Fruit fly (Drosophila melanogaster) whole organism: ENCODE data around the gene MESR6.

Experiments
- CG8478 ChIP-seq: fragments of >200 bp; optimal IDR thresholded peaks from 2 replicates; lab custom pipeline; 2018; ENCODE audit warnings: inconsistent platforms
- Dll ChIP-seq: fragments of >200 bp; optimal IDR thresholded peaks from 2 replicates; lab custom pipeline; 2017
- EcR ChIP-seq, 2 experiments: fragments of >200 bp; optimal IDR thresholded peaks; 2 replicates each; lab custom pipeline; 2017; ENCODE audit warnings: missing biosample characterization in 2 of 2, missing genetic modification characterization in 2 of 2, missing genetic modification reagents in 2 of 2
- pan ChIP-seq: fragments of >200 bp; optimal IDR thresholded peaks from 2 replicates; lab custom pipeline; 2017
- psq ChIP-seq: fragments of >200 bp; optimal IDR thresholded peaks from 2 replicates; lab custom pipeline; 2017
- usp ChIP-seq: fragments of >200 bp; optimal IDR thresholded peaks from 2 replicates; lab custom pipeline; 2017; ENCODE audit warnings: missing biosample characterization, missing genetic modification characterization, mixed read lengths

The MESR6 gene

dm6 chr3L:19054266-19054665 lies 38.2 kb upstream of the MESR6 start:
- no peak for TF ChIP-seq psq (lab: Kevin White, UChicago)

DNA sequence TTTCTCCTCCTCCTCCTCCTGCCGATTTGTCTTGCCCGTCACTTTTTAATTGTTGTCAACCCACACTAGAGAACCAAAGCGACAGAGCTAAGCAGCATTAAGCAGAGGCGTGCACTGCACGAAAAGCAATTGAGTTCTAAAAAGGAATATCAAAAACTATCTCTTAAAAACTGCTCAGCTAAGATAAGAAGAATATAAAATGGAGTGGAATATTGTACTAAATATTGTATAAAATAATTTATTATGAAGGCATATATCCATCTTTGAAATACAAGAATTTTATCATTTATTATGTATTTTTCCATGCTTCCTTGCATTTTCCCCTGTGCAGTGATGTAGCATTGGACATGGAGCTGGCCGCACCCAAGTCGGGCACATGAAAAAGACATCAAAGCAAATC lies 37.4 kb upstream of the MESR6 start:
- TF ChIP-seq CG8478 (lab: Kevin White, UChicago): no peak
- no peak for TF ChIP-seq EcR (GFP tag; optimal IDR thresholded peaks at IDR 0.05; lab: Kevin White, UChicago)
- no peak for TF ChIP-seq Dll (lab: Kevin White, UChicago)
- TF ChIP-seq psq (lab: Kevin White, UChicago): no peak
- TF ChIP-seq pan (lab: Kevin White, UChicago): no peak
- no peak for TF ChIP-seq usp (GFP tag; lab: Kevin White, UChicago)

DNA sequence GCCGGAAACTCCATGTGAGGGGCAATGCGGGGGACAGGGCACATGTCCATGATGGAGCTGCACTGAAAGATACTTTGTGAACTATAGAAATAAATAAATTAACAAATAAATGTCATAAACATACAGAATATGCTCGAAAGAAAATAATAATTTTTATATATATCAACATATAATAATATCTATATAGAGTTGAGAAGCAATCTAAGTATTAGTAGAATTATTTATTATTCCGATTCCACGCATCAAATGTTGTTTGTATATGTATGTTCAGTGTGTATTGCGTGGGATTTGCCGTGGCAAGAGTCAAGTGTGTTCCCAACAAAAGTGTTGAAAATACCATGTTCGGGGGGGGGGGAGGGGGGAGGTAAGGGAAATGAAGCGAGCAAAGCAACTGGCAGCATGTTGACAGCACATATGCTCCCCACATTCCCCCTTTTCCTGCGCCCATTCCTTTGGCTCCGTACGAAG lies 35.6 kb upstream of the MESR6 start:
- TF ChIP-seq EcR (GFP tag; optimal IDR thresholded peaks at IDR 0.05; lab: Kevin White, UChicago) (no peak), psq (lab: Kevin White, UChicago) (no peak), CG8478 (lab: Kevin White, UChicago) (no peak), Dll (lab: Kevin White, UChicago) (no peak), usp (GFP tag; lab: Kevin White, UChicago) (no peak), pan (lab: Kevin White, UChicago) (no peak)

DNA sequence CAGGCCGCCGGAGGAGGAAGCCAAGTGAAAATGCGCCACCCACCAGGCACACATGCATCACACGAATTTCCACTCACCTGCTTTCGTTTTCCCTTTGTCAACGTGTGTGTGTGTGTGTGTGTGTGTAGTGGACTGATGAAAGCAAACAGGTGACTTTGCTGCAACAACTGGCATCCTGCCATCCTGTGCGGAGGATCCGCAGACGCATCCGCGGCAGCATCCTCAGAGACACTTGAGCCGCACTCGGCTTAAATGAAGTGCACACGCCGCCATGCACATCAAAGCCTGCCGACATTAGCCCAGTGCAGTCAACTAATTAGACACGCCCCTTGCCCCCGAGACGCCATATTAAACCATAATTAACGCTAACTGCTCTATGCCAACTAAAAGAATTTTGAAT lies 33.6 kb upstream of the MESR6 start:
- TF ChIP-seq Dll (lab: Kevin White, UChicago) (no peak), pan (lab: Kevin White, UChicago) (no peak), CG8478 (lab: Kevin White, UChicago) (no peak), usp (GFP tag; lab: Kevin White, UChicago) (no peak), EcR (GFP tag; optimal IDR thresholded peaks at IDR 0.05; lab: Kevin White, UChicago) (no peak), psq (lab: Kevin White, UChicago) (no peak)

DNA sequence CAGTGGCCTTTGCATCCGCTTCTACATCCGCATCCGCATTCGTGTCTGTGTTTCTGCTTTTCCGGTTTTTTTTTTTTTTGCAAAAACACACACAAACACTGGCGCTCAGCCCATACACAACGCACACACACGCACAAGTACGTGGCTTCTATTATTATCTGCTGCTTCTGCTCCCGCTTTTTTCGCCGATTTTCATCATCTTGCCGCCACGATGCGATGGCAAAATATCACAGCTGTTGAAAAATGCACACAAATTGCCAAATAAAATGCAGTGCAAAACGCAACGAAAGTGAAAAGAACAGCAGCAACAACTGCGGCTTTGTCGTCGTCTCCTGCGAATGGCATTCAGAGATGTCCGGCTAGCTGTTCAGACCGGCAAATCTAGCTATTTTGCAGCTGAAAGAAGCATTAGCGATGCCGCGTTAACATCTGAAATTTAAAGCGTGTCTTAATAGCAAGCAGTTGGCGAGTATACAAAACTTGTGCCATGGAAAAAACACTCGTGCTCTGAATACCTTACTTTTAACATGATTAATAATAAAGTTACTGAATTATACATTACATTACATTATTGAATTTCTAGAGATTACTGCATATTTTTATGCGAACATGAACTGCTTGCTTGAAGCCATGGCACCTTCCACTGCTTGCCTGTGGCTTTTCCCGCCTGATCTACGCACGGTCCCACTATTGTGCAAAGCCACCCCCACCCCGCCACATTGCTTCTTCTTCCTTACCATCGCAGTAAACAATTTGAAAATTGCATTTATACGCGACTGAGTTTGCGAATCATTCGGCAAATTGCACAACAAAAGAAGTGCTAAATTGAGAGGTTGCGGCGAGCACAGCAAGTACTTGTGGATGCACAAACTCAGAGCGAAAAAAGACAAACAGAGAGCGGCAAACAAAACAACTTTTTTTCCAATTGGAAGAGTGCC lies 29.7 kb upstream of the MESR6 start, which contains the start of the genes Ugt316A1 and Sfxn2:
Gene Ugt316A1 (minus strand): TSS at position 345 of the 938 bp plus-strand sequence.
Gene Sfxn2 (plus strand): TSS at position 694 of the 938 bp plus-strand sequence.
- TF ChIP-seq psq (lab: Kevin White, UChicago) (no peak), CG8478 (lab: Kevin White, UChicago) (no peak), pan (lab: Kevin White, UChicago) (no peak), Dll (lab: Kevin White, UChicago) (no peak), usp (GFP tag; lab: Kevin White, UChicago) (no peak), EcR (GFP tag; optimal IDR thresholded peaks at IDR 0.05; lab: Kevin White, UChicago) (no peak)

DNA sequence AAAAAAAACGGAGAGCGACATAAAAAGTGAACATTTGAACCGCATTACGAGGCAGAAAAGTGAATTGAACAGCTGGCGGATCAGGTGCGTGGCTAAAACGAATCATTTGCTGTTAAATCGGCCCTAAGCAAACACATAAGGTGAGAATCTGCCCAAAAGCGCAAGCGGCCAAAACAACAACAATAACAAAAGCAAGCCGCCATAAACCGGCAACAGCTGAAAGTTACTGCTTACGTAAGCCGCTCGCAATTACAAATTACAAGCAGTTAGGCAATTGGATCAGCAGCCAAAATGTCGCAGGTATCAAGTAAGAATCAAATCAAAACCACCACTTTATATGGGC lies 29.1 kb upstream of the MESR6 start:
- TF ChIP-seq usp (GFP tag; lab: Kevin White, UChicago): no peak
- no peak for TF ChIP-seq EcR (GFP tag; optimal IDR thresholded peaks at IDR 0.05; lab: Kevin White, UChicago)
- no peak for TF ChIP-seq psq (lab: Kevin White, UChicago)
- no peak for TF ChIP-seq pan (lab: Kevin White, UChicago)
- TF ChIP-seq Dll (lab: Kevin White, UChicago): no peak
- TF ChIP-seq CG8478 (lab: Kevin White, UChicago): no peak

DNA sequence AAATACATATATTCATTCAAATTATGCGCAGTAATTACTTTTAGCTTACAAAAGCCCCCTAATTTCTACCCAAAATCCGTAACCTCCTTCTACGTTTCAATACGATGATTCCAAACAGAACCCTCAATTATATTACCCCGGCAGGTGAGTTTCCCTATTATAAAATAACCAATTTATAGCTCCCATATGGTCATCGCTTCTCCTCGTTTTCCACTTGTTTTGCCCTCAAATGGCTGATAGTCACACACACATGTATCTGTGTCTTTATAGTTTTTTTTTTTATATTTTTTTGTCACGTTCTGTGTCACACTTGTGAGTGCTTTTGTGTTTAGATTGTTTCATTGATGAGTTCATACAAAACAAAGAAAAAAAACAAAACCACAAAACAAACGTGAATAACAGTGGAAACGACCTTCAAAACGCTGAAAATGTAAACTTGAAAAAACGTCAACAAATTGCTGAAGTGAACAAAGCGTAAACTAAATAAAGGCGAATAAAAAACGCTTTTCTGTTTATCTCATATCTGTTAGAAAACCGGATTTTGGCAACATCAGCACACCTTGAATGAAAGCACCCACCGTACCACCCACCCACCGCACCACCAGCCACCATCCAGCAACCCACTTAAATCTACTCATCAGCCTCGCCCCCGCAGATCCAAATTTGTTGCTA lies 21.2 kb upstream of the MESR6 start:
- TF ChIP-seq usp (GFP tag; lab: Kevin White, UChicago) (no peak), pan (lab: Kevin White, UChicago) (no peak), EcR (GFP tag; optimal IDR thresholded peaks at IDR 0.05; lab: Kevin White, UChicago) (no peak), Dll (lab: Kevin White, UChicago) (no peak)

- TF ChIP-seq CG8478 (lab: Kevin White, UChicago) (no peak), psq (lab: Kevin White, UChicago) (no peak), usp (GFP tag; lab: Kevin White, UChicago) (no peak), EcR (GFP tag; optimal IDR thresholded peaks at IDR 0.05; lab: Kevin White, UChicago) (no peak), Dll (lab: Kevin White, UChicago) (no peak), pan (lab: Kevin White, UChicago) (no peak)
Observed at dm6 chr3L:19072177-19072603, 20.3 kb upstream of the MESR6 start.

DNA sequence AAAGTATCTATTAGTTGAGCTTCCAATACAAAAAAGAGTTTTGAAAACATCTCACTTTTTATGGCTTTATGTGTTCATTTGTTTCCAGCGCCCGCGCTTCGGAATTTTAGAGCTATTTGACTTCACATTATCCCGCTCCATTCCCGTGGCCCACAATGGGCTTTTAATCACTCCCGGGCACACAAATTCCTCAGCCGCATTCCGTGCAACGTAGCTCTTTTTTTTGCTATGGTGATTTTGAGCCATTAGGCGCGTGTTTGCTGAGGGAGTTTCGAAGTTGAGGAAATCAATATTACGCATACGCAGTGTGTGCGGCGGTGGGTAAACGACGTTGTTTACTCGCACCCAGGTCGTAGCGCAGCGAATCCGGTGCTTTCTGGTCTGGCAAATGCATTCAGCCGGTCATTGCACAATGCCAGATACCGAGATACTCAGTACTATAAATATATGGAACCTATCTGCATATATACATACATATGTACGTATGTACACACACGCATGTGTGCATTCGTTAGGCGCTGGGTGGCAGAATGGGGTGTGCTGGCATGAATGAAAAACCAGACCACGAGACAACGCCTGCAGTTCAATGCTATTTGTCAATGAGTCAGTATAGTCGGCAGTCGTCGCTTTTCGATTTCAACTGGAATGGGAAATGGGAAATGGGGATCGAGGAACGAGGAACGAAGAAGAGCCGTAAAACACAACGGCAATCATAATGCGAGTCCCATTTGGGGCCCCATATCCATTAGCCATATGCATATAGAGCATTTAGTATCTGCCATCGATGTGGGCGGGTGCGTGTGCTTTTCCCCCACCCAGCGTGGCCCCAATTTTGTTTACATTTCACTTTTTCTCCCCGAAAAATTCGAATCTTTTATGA lies 19.2 kb upstream of the MESR6 start:
- no peak for TF ChIP-seq usp (GFP tag; lab: Kevin White, UChicago)
- TF ChIP-seq pan (lab: Kevin White, UChicago): no peak
- TF ChIP-seq Dll (lab: Kevin White, UChicago): no peak
- TF ChIP-seq EcR (GFP tag; optimal IDR thresholded peaks at IDR 0.05; lab: Kevin White, UChicago): no peak
- TF ChIP-seq CG8478 (lab: Kevin White, UChicago): no peak
- no peak for TF ChIP-seq psq (lab: Kevin White, UChicago)

DNA sequence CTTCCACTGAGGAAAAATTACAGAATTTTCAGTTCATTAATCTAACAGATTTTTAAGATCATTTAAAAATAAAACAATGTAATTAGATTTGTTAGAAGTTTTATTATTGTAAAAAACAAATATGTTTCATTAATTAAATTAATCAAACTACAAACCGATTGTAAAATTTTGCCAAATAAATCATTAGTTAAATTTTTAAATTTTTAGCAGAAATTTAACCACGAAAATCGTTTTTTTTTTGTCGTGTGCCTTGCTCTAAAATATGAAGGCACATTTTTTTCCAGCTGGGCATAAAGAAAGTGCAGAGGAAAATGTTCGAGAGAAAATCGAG lies 18.6 kb upstream of the MESR6 start:
- TF ChIP-seq usp (GFP tag; lab: Kevin White, UChicago): no peak
